Worm (Caenorhabditis elegans) whole organism, L4 larva: ENCODE data around the gene C25E10.16.

Experiments
- D1046.2 ChIP-seq: fragments of 200-800 bp; sonication (Bioruptor generic); IDR thresholded peaks from 2 replicates; pipeline ENCODE4 v1.3.6; 2022; ENCODE audit warnings: missing genetic modification characterization, missing compliant biosample characterization
- T26A8.4 ChIP-seq: fragments of 200-800 bp; sonication (Bioruptor generic); IDR thresholded peaks from 2 replicates; pipeline ENCODE4 v1.3.6; 2022; ENCODE audit warnings: missing genetic modification characterization, missing compliant biosample characterization
- ama-1 ChIP-seq: fragments of 150-350 bp; optimal IDR thresholded peaks from 2 replicates; lab custom pipeline; 2014; ENCODE audit warnings: inconsistent platforms, mixed read lengths
- ces-1 ChIP-seq: fragments of 150-350 bp; sonication (generic microtip); optimal IDR thresholded peaks from 4 replicates; lab custom pipeline; 2014; ENCODE audit warnings: missing biosample characterization, missing genetic modification reagents, missing genetic modification characterization
- lin-15B ChIP-seq: fragments of 150-350 bp; sonication (generic microtip); optimal IDR thresholded peaks from 3 replicates; lab custom pipeline; 2014; ENCODE audit warnings: missing biosample characterization, missing genetic modification characterization
- mdl-1 ChIP-seq, 2 experiments: fragments of 150-350 bp in 1 of 2; sonication (generic microtip) in 1 of 2; optimal IDR thresholded peaks; 2 replicates each; lab custom pipeline; 2014 to 2017; ENCODE audit warnings: missing biosample characterization in 2 of 2, missing genetic modification characterization in 2 of 2
- mep-1 ChIP-seq: fragments of 150-350 bp; sonication (generic microtip); optimal IDR thresholded peaks from 3 replicates; lab custom pipeline; 2014; ENCODE audit warnings: missing biosample characterization, missing genetic modification characterization
- nhr-11 ChIP-seq: fragments of 150-350 bp; optimal IDR thresholded peaks from 2 replicates; lab custom pipeline; 2014; ENCODE audit warnings: missing biosample characterization, missing genetic modification characterization
- sdz-12 ChIP-seq: fragments of 200-800 bp; sonication (Bioruptor generic); optimal IDR thresholded peaks from 2 replicates; lab custom pipeline; 2018; ENCODE audit warnings: mild to moderate bottlenecking, missing genetic modification characterization, missing compliant biosample characterization
- snpc-4 ChIP-seq: fragments of 150-350 bp; optimal IDR thresholded peaks from 2 replicates; lab custom pipeline; 2014; ENCODE audit warnings: missing biosample characterization, missing genetic modification characterization
- ztf-11 ChIP-seq: fragments of 150-350 bp; optimal IDR thresholded peaks from 2 replicates; lab custom pipeline; 2014; ENCODE audit warnings: missing biosample characterization, missing genetic modification characterization

DNA sequence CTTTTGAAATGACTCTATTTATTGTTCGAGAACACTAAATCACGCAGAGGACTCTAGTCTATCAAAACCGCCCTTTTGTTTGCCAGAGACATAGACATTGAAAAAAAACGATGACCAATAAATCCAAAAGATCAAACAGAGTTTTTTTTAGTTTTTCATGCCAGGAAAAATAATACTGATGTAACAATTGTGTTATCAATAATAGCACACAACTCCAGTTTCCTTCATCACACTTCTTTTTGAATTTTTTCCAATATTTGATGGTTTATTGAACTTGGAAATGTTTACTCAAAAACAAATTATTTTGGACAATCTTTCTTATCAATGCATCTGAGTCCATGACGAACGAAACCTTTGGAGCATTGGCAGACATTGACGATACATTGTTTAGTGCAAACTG, 5.4 kb downstream of the C25E10.16 start, which contains the start of gene C25E10.8:
- TF ChIP-seq sdz-12 (GFP tag; lab: Kevin White, UChicago) (no peak), snpc-4 (tag; lab: Kevin White, UChicago) (no peak), lin-15B (no peak), nhr-11 (no peak), mdl-1 (tag; optimal IDR thresholded peaks at IDR 0.05; lab: Kevin White, UChicago) (no peak), ces-1 (GFP tag; lab: Kevin White, UChicago) (no peak), T26A8.4 (GFP tag; lab: Robert Waterston, UW) (no peak), D1046.2 (no peak), ztf-11 (no peak), mep-1 (tag; lab: Kevin White, UChicago) (no peak), ama-1 (no peak)
